Fruit fly (Drosophila melanogaster): ENCODE data around the gene CG34174.
A peak's percentile ranks its signal among the peaks of the same experiment; 100 is the strongest.

Gene CG34174

dm6 chr2L:2166958-2167707 is 46.9 kb upstream of the CG34174 start (continued):
- TF ChIP-seq kni (GFP tag; optimal IDR thresholded peaks at IDR 0.05) (peak; percentile 71), lab (GFP tag; optimal IDR thresholded peaks at IDR 0.05) (peak; percentile 8), row (GFP tag; IDR thresholded peaks at IDR 0.05) (peak; percentile 24; the same call in 1 of the 3 replicates)

- no peak for TF ChIP-seq Hr78 (GFP tag; optimal IDR thresholded peaks at IDR 0.05)
- TF ChIP-seq D19B (GFP tag; optimal IDR thresholded peaks at IDR 0.05), result no peak
- no peak for TF ChIP-seq Spps (tag; optimal IDR thresholded peaks at IDR 0.05)
- TF ChIP-seq sisA (GFP tag; IDR thresholded peaks at IDR 0.05), result no peak
- no peak for TF ChIP-seq jigr1 (GFP tag; IDR thresholded peaks at IDR 0.05)
- no peak for TF ChIP-seq CG6654 (GFP tag; optimal IDR thresholded peaks at IDR 0.05)
- peak; percentile 4 for TF ChIP-seq ac (GFP tag; optimal IDR thresholded peaks at IDR 0.05)
- TF ChIP-seq CG7786 (GFP tag; optimal IDR thresholded peaks at IDR 0.05), result no peak
- no peak for TF ChIP-seq vfl (GFP tag; optimal IDR thresholded peaks at IDR 0.05)
- no peak for TF ChIP-seq ranshi (GFP tag; IDR thresholded peaks at IDR 0.05)
- TF ChIP-seq gfzf (GFP tag; optimal IDR thresholded peaks at IDR 0.05), result no peak
- TF ChIP-seq tap (tag; optimal IDR thresholded peaks at IDR 0.05), result no peak
- no peak for TF ChIP-seq sc (optimal IDR thresholded peaks at IDR 0.05)
- TF ChIP-seq sc (GFP tag; optimal IDR thresholded peaks at IDR 0.05), result no peak
- TF ChIP-seq gsb (GFP tag; IDR thresholded peaks at IDR 0.05), result no peak
- TF ChIP-seq chn (GFP tag; optimal IDR thresholded peaks at IDR 0.05), result no peak
- TF ChIP-seq Rfx (GFP tag; IDR thresholded peaks at IDR 0.05), result no peak
- peak; percentile 40 for TF ChIP-seq run (tag; optimal IDR thresholded peaks at IDR 0.05)
- TF ChIP-seq vnd (GFP tag; IDR thresholded peaks at IDR 0.05; ENCODE audit: partially characterized antibody), result no peak
- TF ChIP-seq esg (GFP tag; conservative IDR thresholded peaks at IDR 0.05), result no peak
- TF ChIP-seq Sox102F (GFP tag; optimal IDR thresholded peaks at IDR 0.05), result no peak
- TF ChIP-seq CG17361 (GFP tag; IDR thresholded peaks at IDR 0.05), result no peak
- no peak for TF ChIP-seq CG31388 (GFP tag; optimal IDR thresholded peaks at IDR 0.05)
- no peak for TF ChIP-seq Dad (GFP tag; optimal IDR thresholded peaks at IDR 0.05)
- TF ChIP-seq CG1647 (GFP tag; optimal IDR thresholded peaks at IDR 0.05), result no peak
- peak; percentile 57 for TF ChIP-seq CG31365 (tag; optimal IDR thresholded peaks at IDR 0.05)
- no peak for TF ChIP-seq hb (GFP tag; IDR thresholded peaks at IDR 0.05; ENCODE audit: partially characterized antibody)
- TF ChIP-seq gcm2 (GFP tag; optimal IDR thresholded peaks at IDR 0.05), result no peak
- peak; percentile 31 for TF ChIP-seq CG17359 (tag; optimal IDR thresholded peaks at IDR 0.05)
- TF ChIP-seq CTCF (GFP tag; optimal IDR thresholded peaks at IDR 0.05), result no peak
- TF ChIP-seq yki (optimal IDR thresholded peaks at IDR 0.05), result no peak
- peak; percentile 32 for TF ChIP-seq CG13424 (tag; optimal IDR thresholded peaks at IDR 0.05)
- TF ChIP-seq Drgx (GFP tag; IDR thresholded peaks at IDR 0.05), result peak; percentile 81
- TF ChIP-seq dm (GFP tag; optimal IDR thresholded peaks at IDR 0.05), result no peak
- no peak for TF ChIP-seq HLH4C (GFP tag; IDR thresholded peaks at IDR 0.05; ENCODE audit: partially characterized antibody)
- TF ChIP-seq grn (GFP tag; optimal IDR thresholded peaks at IDR 0.05), result peak; percentile 65
- no peak for TF ChIP-seq CoRest (tag; optimal IDR thresholded peaks at IDR 0.05)
- peak; percentile 68 for TF ChIP-seq schlank (tag; optimal IDR thresholded peaks at IDR 0.05)
- TF ChIP-seq CG5245 (GFP tag; optimal IDR thresholded peaks at IDR 0.05), result no peak
- TF ChIP-seq Ptx1 (GFP tag; IDR thresholded peaks at IDR 0.05), result no peak
- TF ChIP-seq zen (tag; optimal IDR thresholded peaks at IDR 0.05), result no peak
- TF ChIP-seq CG4328 (GFP tag; optimal IDR thresholded peaks at IDR 0.05), result peak; percentile 33
- no peak for TF ChIP-seq Myb (GFP tag; optimal IDR thresholded peaks at IDR 0.05)
- no peak for TF ChIP-seq CG3065 (GFP tag; optimal IDR thresholded peaks at IDR 0.05)
- TF ChIP-seq mld (GFP tag; IDR thresholded peaks at IDR 0.05; ENCODE audit: partially characterized antibody), result no peak
Measured at dm6 chr2L:2168184-2168893, 45.7 kb upstream of the CG34174 start.

All from whole organism, embryonic.